Worm (Caenorhabditis elegans) whole organism, L4 larva: ENCODE measurements around the gene rfp-1.

ENCODE experiments used
- F10B5.3 ChIP-seq: sonication (generic microtip); optimal IDR thresholded peaks from 2 replicates; lab custom pipeline; 2016; ENCODE audit warnings: mild to moderate bottlenecking, missing genetic modification characterization, missing compliant biosample characterization
- T20F7.1 ChIP-seq: fragments of 200-800 bp; sonication (Bioruptor generic); optimal IDR thresholded peaks from 2 replicates; lab custom pipeline; 2018; ENCODE audit warnings: mild to moderate bottlenecking, missing genetic modification characterization, missing compliant biosample characterization
- T26A8.4 ChIP-seq: fragments of 200-800 bp; sonication (Bioruptor generic); IDR thresholded peaks from 2 replicates; pipeline ENCODE4 v1.3.6; 2022; ENCODE audit warnings: missing genetic modification characterization, missing compliant biosample characterization
- aly-2 ChIP-seq: sonication (generic microtip); optimal IDR thresholded peaks from 2 replicates; lab custom pipeline; 2018; ENCODE audit warnings: missing biosample characterization, missing genetic modification characterization
- attf-4 ChIP-seq: sonication (generic microtip); optimal IDR thresholded peaks from 3 replicates; lab custom pipeline; 2017; ENCODE audit warnings: missing biosample characterization, missing genetic modification characterization
- ceh-20 ChIP-seq: fragments of 200-800 bp; sonication (Bioruptor generic); IDR thresholded peaks from 2 replicates; pipeline ENCODE4 v1.3.6; 2022; ENCODE audit warnings: missing genetic modification reagents, missing genetic modification characterization, missing compliant biosample characterization
- ceh-28 ChIP-seq: fragments of 150-350 bp; optimal IDR thresholded peaks from 2 replicates; lab custom pipeline; 2014; ENCODE audit warnings: missing biosample characterization, missing genetic modification reagents, missing genetic modification characterization
- ceh-32 ChIP-seq: sonication (generic microtip); optimal IDR thresholded peaks from 2 replicates; lab custom pipeline; 2016; ENCODE audit warnings: mild to moderate bottlenecking, missing genetic modification characterization, missing compliant biosample characterization; ENCODE audit not compliant: poor library complexity
- ceh-82 ChIP-seq: sonication (generic microtip); optimal IDR thresholded peaks from 2 replicates; lab custom pipeline; 2017; ENCODE audit warnings: missing biosample characterization, missing genetic modification characterization
- ces-1 ChIP-seq: fragments of 150-350 bp; sonication (generic microtip); optimal IDR thresholded peaks from 4 replicates; lab custom pipeline; 2014; ENCODE audit warnings: missing biosample characterization, missing genetic modification reagents, missing genetic modification characterization
- cey-2 ChIP-seq: sonication (generic microtip); optimal IDR thresholded peaks from 3 replicates; lab custom pipeline; 2017; ENCODE audit warnings: missing genetic modification characterization, mild to moderate bottlenecking, missing compliant biosample characterization, antibody characterized with exemption, borderline replicate concordance; ENCODE audit not compliant: insufficient read depth
- daf-8 ChIP-seq: fragments of 200-800 bp; sonication (Bioruptor generic); IDR thresholded peaks from 2 replicates; pipeline ENCODE4 v1.3.6; 2022; ENCODE audit warnings: missing genetic modification characterization, missing compliant biosample characterization
- dmd-8 ChIP-seq: fragments of 200-800 bp; sonication (Bioruptor generic); IDR thresholded peaks from 2 replicates; pipeline ENCODE4 v1.3.6; 2022; ENCODE audit warnings: missing genetic modification characterization, missing compliant biosample characterization
- dmd-9 ChIP-seq: fragments of 200-800 bp; sonication (Bioruptor generic); IDR thresholded peaks from 2 replicates; pipeline ENCODE4 v1.3.6; 2022; ENCODE audit warnings: missing genetic modification reagents, missing genetic modification characterization, missing compliant biosample characterization
- dpl-1 ChIP-seq: fragments of 150-350 bp; optimal IDR thresholded peaks from 2 replicates; lab custom pipeline; 2014; ENCODE audit warnings: missing biosample characterization, missing genetic modification reagents, missing genetic modification characterization
- dve-1 ChIP-seq: sonication (generic microtip); optimal IDR thresholded peaks from 2 replicates; lab custom pipeline; 2017; ENCODE audit warnings: antibody characterized with exemption, mild to moderate bottlenecking, missing genetic modification characterization, missing compliant biosample characterization; ENCODE audit not compliant: insufficient read depth
- egl-43 ChIP-seq: fragments of 200-800 bp; sonication (Bioruptor generic); IDR thresholded peaks from 2 replicates; pipeline ENCODE4 v1.3.6; 2022; ENCODE audit warnings: missing genetic modification reagents, missing genetic modification characterization, missing compliant biosample characterization
- fkh-10 ChIP-seq: fragments of 150-350 bp; optimal IDR thresholded peaks from 2 replicates; lab custom pipeline; 2014; ENCODE audit warnings: missing biosample characterization, missing genetic modification reagents, missing genetic modification characterization
- fos-1 ChIP-seq: fragments of 150-350 bp; optimal IDR thresholded peaks from 2 replicates; lab custom pipeline; 2014; ENCODE audit warnings: missing biosample characterization, missing genetic modification characterization
- hlh-11 ChIP-seq: fragments of 200-800 bp; sonication (Bioruptor generic); optimal IDR thresholded peaks from 2 replicates; lab custom pipeline; 2018; ENCODE audit warnings: mild to moderate bottlenecking, missing genetic modification characterization, missing compliant biosample characterization
- jun-1 ChIP-seq: fragments of 150-350 bp; optimal IDR thresholded peaks from 2 replicates; lab custom pipeline; 2014; ENCODE audit warnings: missing biosample characterization, missing genetic modification reagents, missing genetic modification characterization
- lin-13 ChIP-seq: fragments of 150-350 bp; optimal IDR thresholded peaks from 2 replicates; lab custom pipeline; 2014; ENCODE audit warnings: missing biosample characterization, missing genetic modification reagents, missing genetic modification characterization
- lin-29 ChIP-seq: fragments of 200-800 bp; sonication (Bioruptor generic); IDR thresholded peaks from 2 replicates; pipeline ENCODE4 v1.3.6; 2022; ENCODE audit warnings: missing genetic modification reagents, missing genetic modification characterization, missing compliant biosample characterization
- lin-39 ChIP-seq: fragments of 150-350 bp; optimal IDR thresholded peaks from 2 replicates; lab custom pipeline; 2014; ENCODE audit warnings: missing biosample characterization, missing genetic modification reagents, missing genetic modification characterization
- madf-9 ChIP-seq: fragments of 200-800 bp; sonication (Bioruptor generic); conservative IDR thresholded peaks from 2 replicates; pipeline ENCODE4 v1.3.6; 2022; ENCODE audit warnings: missing genetic modification reagents, missing genetic modification characterization, missing compliant biosample characterization
- mdl-1 ChIP-seq, 2 experiments: fragments of 150-350 bp in 1 of 2; sonication (generic microtip) in 1 of 2; optimal IDR thresholded peaks; 2 replicates each; lab custom pipeline; 2014 to 2017; ENCODE audit warnings: missing biosample characterization in 2 of 2, missing genetic modification characterization in 2 of 2
- mdt-29 ChIP-seq: fragments of 200-800 bp; sonication (Bioruptor generic); IDR thresholded peaks from 2 replicates; pipeline ENCODE4 v1.3.6; 2022; ENCODE audit warnings: missing genetic modification reagents, missing genetic modification characterization, missing compliant biosample characterization
- nhr-11 ChIP-seq: fragments of 150-350 bp; optimal IDR thresholded peaks from 2 replicates; lab custom pipeline; 2014; ENCODE audit warnings: missing biosample characterization, missing genetic modification characterization
- nhr-237 ChIP-seq: sonication (generic microtip); optimal IDR thresholded peaks from 2 replicates; lab custom pipeline; 2017; ENCODE audit warnings: missing biosample characterization, missing genetic modification characterization
- nhr-25 ChIP-seq: sonication (generic microtip); optimal IDR thresholded peaks from 2 replicates; lab custom pipeline; 2017; ENCODE audit warnings: missing genetic modification characterization, mild to moderate bottlenecking, missing compliant biosample characterization, antibody characterized with exemption, moderate library complexity, borderline replicate concordance; ENCODE audit not compliant: insufficient read depth
- nhr-28 ChIP-seq: fragments of 150-350 bp; optimal IDR thresholded peaks from 2 replicates; lab custom pipeline; 2014; ENCODE audit warnings: missing biosample characterization, missing genetic modification characterization
- nhr-41 ChIP-seq: fragments of 200-800 bp; sonication (Bioruptor generic); IDR thresholded peaks from 2 replicates; pipeline ENCODE4 v1.3.6; 2022; ENCODE audit warnings: missing genetic modification reagents, missing genetic modification characterization, missing compliant biosample characterization
- nhr-42 ChIP-seq: fragments of 200-800 bp; sonication (Bioruptor generic); IDR thresholded peaks from 2 replicates; pipeline ENCODE4 v1.3.6; 2022; ENCODE audit warnings: missing genetic modification characterization, missing compliant biosample characterization
- nhr-76 ChIP-seq: fragments of 150-350 bp; optimal IDR thresholded peaks from 2 replicates; lab custom pipeline; 2014; ENCODE audit warnings: missing biosample characterization, missing genetic modification characterization
- pha-4 ChIP-seq, 2 experiments: fragments of 150-350 bp in 1 of 2; fragments of 200-800 bp in 1 of 2; sonication (Bioruptor generic) in 1 of 2; IDR thresholded peaks in 1 of 2; optimal IDR thresholded peaks in 1 of 2; 2 replicates each; pipeline versions ENCODE4 v1.3.6 to Lab custom; 2014 to 2022; ENCODE audit warnings: missing genetic modification characterization in 2 of 2, missing genetic modification reagents in 2 of 2, missing biosample characterization in 1 of 2, missing compliant biosample characterization in 1 of 2
- pqm-1 ChIP-seq: sonication (generic microtip); optimal IDR thresholded peaks from 2 replicates; lab custom pipeline; 2017; ENCODE audit warnings: missing biosample characterization, missing genetic modification characterization
- sdz-12 ChIP-seq: fragments of 200-800 bp; sonication (Bioruptor generic); optimal IDR thresholded peaks from 2 replicates; lab custom pipeline; 2018; ENCODE audit warnings: mild to moderate bottlenecking, missing genetic modification characterization, missing compliant biosample characterization
- snpc-1.2 ChIP-seq: fragments of 200-800 bp; sonication (Bioruptor generic); IDR thresholded peaks from 2 replicates; pipeline ENCODE4 v1.3.6; 2022; ENCODE audit warnings: missing genetic modification reagents, missing genetic modification characterization, missing compliant biosample characterization
- snpc-4 ChIP-seq: fragments of 150-350 bp; optimal IDR thresholded peaks from 2 replicates; lab custom pipeline; 2014; ENCODE audit warnings: missing biosample characterization, missing genetic modification characterization
- tag-97 ChIP-seq: fragments of 200-800 bp; sonication (Bioruptor generic); IDR thresholded peaks from 2 replicates; pipeline ENCODE4 v1.3.6; 2022; ENCODE audit warnings: missing genetic modification characterization, missing compliant biosample characterization
- tra-1 ChIP-seq: fragments of 200-800 bp; sonication (Bioruptor generic); IDR thresholded peaks from 2 replicates; pipeline ENCODE4 v1.3.6; 2022; ENCODE audit warnings: missing genetic modification reagents, missing genetic modification characterization, missing compliant biosample characterization
- unc-130 ChIP-seq: sonication (generic microtip); optimal IDR thresholded peaks from 2 replicates; lab custom pipeline; 2016; ENCODE audit warnings: missing genetic modification reagents, missing genetic modification characterization, missing compliant biosample characterization
- unc-39 ChIP-seq: sonication (generic microtip); optimal IDR thresholded peaks from 2 replicates; lab custom pipeline; 2017; ENCODE audit warnings: missing biosample characterization, missing genetic modification characterization
- unc-62 ChIP-seq, 3 experiments: fragments of 150-350 bp in 1 of 3; sonication (generic microtip); optimal IDR thresholded peaks in 2 of 3; peaks in 1 of 3; 1 replicate in 1 of 3; 2 replicates in 2 of 3; lab custom pipeline; 2014 to 2017; ENCODE audit warnings: missing biosample characterization in 3 of 3, missing genetic modification characterization in 3 of 3, missing genetic modification reagents in 3 of 3, missing genotype in 1 of 3
- vab-7 ChIP-seq: fragments of 200-800 bp; sonication (Bioruptor generic); IDR thresholded peaks from 2 replicates; pipeline ENCODE4 v1.3.6; 2022; ENCODE audit warnings: missing genetic modification reagents, missing genetic modification characterization, missing compliant biosample characterization
- zag-1 ChIP-seq: fragments of 150-350 bp; optimal IDR thresholded peaks from 2 replicates; lab custom pipeline; 2014; ENCODE audit warnings: missing biosample characterization, missing genetic modification characterization
- zfp-3 ChIP-seq: fragments of 200-800 bp; sonication (Bioruptor generic); conservative IDR thresholded peaks from 2 replicates; pipeline ENCODE4 v1.3.6; 2022; ENCODE audit warnings: missing genetic modification reagents, missing genetic modification characterization, missing compliant biosample characterization
- zip-11 ChIP-seq: fragments of 200-800 bp; sonication (Bioruptor generic); IDR thresholded peaks from 2 replicates; pipeline ENCODE4 v1.3.6; 2022; ENCODE audit warnings: missing genetic modification characterization, missing compliant biosample characterization
- ztf-11 ChIP-seq: fragments of 150-350 bp; optimal IDR thresholded peaks from 2 replicates; lab custom pipeline; 2014; ENCODE audit warnings: missing biosample characterization, missing genetic modification characterization
- ztf-7 ChIP-seq: fragments of 150-350 bp; optimal IDR thresholded peaks from 2 replicates; lab custom pipeline; 2014; ENCODE audit warnings: missing biosample characterization, missing genetic modification characterization

The rfp-1 gene

ce11 chrIII:8356407-8356881 lies 2.0 kb upstream of the rfp-1 start:
- TF ChIP-seq zfp-3 (GFP tag; lab: Robert Waterston, UW): no peak
- TF ChIP-seq vab-7 (GFP tag; lab: Robert Waterston, UW): no peak
- TF ChIP-seq mdt-29: no peak
- TF ChIP-seq dve-1: peak; percentile 83
- TF ChIP-seq nhr-237 (tag; lab: Kevin White, UChicago): no peak
- no peak for TF ChIP-seq attf-4
- TF ChIP-seq snpc-4 (tag; lab: Kevin White, UChicago): no peak
- TF ChIP-seq dpl-1 (GFP tag; lab: Kevin White, UChicago): peak; percentile 73
- TF ChIP-seq zag-1 (tag; lab: Kevin White, UChicago): no peak
- TF ChIP-seq zip-11: no peak
- no peak for TF ChIP-seq nhr-41 (GFP tag; lab: Robert Waterston, UW)
- peak; percentile 79 for TF ChIP-seq lin-13 (GFP tag; lab: Kevin White, UChicago)
- no peak for TF ChIP-seq nhr-76 (tag; lab: Kevin White, UChicago)
- peak; percentile 33 for TF ChIP-seq fkh-10 (GFP tag; lab: Kevin White, UChicago)
- no peak for TF ChIP-seq snpc-1.2 (GFP tag; lab: Robert Waterston, UW)
- no peak for TF ChIP-seq ztf-11
- no peak for TF ChIP-seq dmd-9 (GFP tag; lab: Robert Waterston, UW)
- TF ChIP-seq ceh-32: no peak
- no peak for TF ChIP-seq ceh-82 (tag; lab: Kevin White, UChicago)
- TF ChIP-seq unc-39 (tag; lab: Kevin White, UChicago): no peak
- no peak for TF ChIP-seq cey-2 (tag; lab: Kevin White, UChicago)
- TF ChIP-seq lin-39 (tag; lab: Kevin White, UChicago): no peak
- TF ChIP-seq jun-1 (tag; lab: Kevin White, UChicago): no peak
- no peak for TF ChIP-seq sdz-12
- no peak for TF ChIP-seq aly-2 (tag; lab: Kevin White, UChicago)
- peak; percentile 83 for TF ChIP-seq hlh-11
- TF ChIP-seq tag-97 (GFP tag; lab: Robert Waterston, UW): no peak
- TF ChIP-seq ceh-20 (GFP tag; lab: Robert Waterston, UW): 0 out of 2 replicates have a peak, but pooled peaks have one; percentile 14
- TF ChIP-seq ceh-28: no peak
- TF ChIP-seq egl-43 (GFP tag; lab: Robert Waterston, UW): no peak; the same call in 1 of the 2 replicates
- TF ChIP-seq nhr-28 (tag; lab: Kevin White, UChicago): peak; percentile 66
- 0 out of 2 replicates have a peak, but pooled peaks have one; percentile 17 for TF ChIP-seq tra-1 (GFP tag; lab: Robert Waterston, UW)
- no peak for TF ChIP-seq F10B5.3 (tag; lab: Kevin White, UChicago)
- peak; percentile 64 for TF ChIP-seq ces-1 (GFP tag; lab: Kevin White, UChicago)
- peak; percentile 51 for TF ChIP-seq T26A8.4
- TF ChIP-seq dmd-8 (GFP tag; lab: Robert Waterston, UW): no peak
- TF ChIP-seq nhr-11 (tag; lab: Kevin White, UChicago): peak; percentile 86
- no peak for TF ChIP-seq daf-8 (GFP tag; lab: Robert Waterston, UW)
- no peak for TF ChIP-seq fos-1 (tag; lab: Kevin White, UChicago)
- no peak for TF ChIP-seq unc-62 (GFP tag; optimal IDR thresholded peaks at IDR 0.05 in 1 of 2; lab: Kevin White, UChicago)
- no peak for TF ChIP-seq unc-62 (tag; optimal IDR thresholded peaks at IDR 0.05; lab: Kevin White, UChicago)
- no peak for TF ChIP-seq pha-4 (GFP tag; IDR thresholded peaks at IDR 0.05; lab: Robert Waterston, UW)
- TF ChIP-seq pha-4 (tag; optimal IDR thresholded peaks at IDR 0.05; lab: Kevin White, UChicago): peak; percentile 43
- peak; percentile 59 for TF ChIP-seq nhr-25 (tag; lab: Kevin White, UChicago)
- TF ChIP-seq lin-29 (GFP tag; lab: Robert Waterston, UW): no peak
- no peak for TF ChIP-seq madf-9 (GFP tag; lab: Robert Waterston, UW)
- TF ChIP-seq unc-130: no peak
- peak in 1 of 2 experiments; percentile 58 for TF ChIP-seq mdl-1 (tag; optimal IDR thresholded peaks at IDR 0.05; lab: Kevin White, UChicago)
- no peak for TF ChIP-seq nhr-42
- TF ChIP-seq T20F7.1 (GFP tag; lab: Kevin White, UChicago): peak; percentile 72
- peak; percentile 50 for TF ChIP-seq ztf-7 (tag; lab: Kevin White, UChicago)
- TF ChIP-seq pqm-1 (tag; lab: Kevin White, UChicago): peak; percentile 3
